Fruit fly (Drosophila melanogaster) whole organism, adult: ENCODE data around the gene dod.

Experiments
- CG11617 ChIP-seq: fragments of 200-800 bp; sonication (Bioruptor generic); optimal IDR thresholded peaks from 2 replicates; lab custom pipeline; 2017; ENCODE audit warnings: mild to moderate bottlenecking, missing biosample characterization, missing genetic modification reagents, missing genetic modification characterization
- CG12768 ChIP-seq: fragments of 200-800 bp; sonication (Bioruptor generic); optimal IDR thresholded peaks from 2 replicates; lab custom pipeline; 2017; ENCODE audit warnings: missing biosample characterization, missing genetic modification characterization, mild to moderate bottlenecking, moderate library complexity, missing genetic modification reagents
- CG14711 ChIP-seq: fragments of 200-800 bp; sonication (Bioruptor generic); optimal IDR thresholded peaks from 2 replicates; lab custom pipeline; 2018; ENCODE audit warnings: missing biosample characterization, mild to moderate bottlenecking, missing genetic modification characterization, moderate library complexity
- CG1620 ChIP-seq: fragments of 200-800 bp; sonication (Bioruptor generic); optimal IDR thresholded peaks from 2 replicates; lab custom pipeline; 2016; ENCODE audit warnings: missing biosample characterization, missing genetic modification characterization
- CG33017 ChIP-seq: fragments of 200-800 bp; sonication (Bioruptor generic); optimal IDR thresholded peaks from 2 replicates; lab custom pipeline; 2018; ENCODE audit warnings: missing biosample characterization, mild to moderate bottlenecking, missing genetic modification characterization, moderate library complexity
- CG5204 ChIP-seq: fragments of 200-800 bp; sonication (Bioruptor generic); optimal IDR thresholded peaks from 2 replicates; lab custom pipeline; 2016; ENCODE audit warnings: missing biosample characterization, missing genetic modification characterization
- CG7045 ChIP-seq: fragments of 200-800 bp; sonication (Bioruptor generic); optimal IDR thresholded peaks from 2 replicates; lab custom pipeline; 2017; ENCODE audit warnings: missing biosample characterization, mild to moderate bottlenecking, missing genetic modification characterization
- CG7101 ChIP-seq: fragments of 200-800 bp; sonication (Bioruptor generic); optimal IDR thresholded peaks from 2 replicates; lab custom pipeline; 2018; ENCODE audit warnings: missing biosample characterization, mild to moderate bottlenecking, missing genetic modification characterization, moderate library complexity
- Clk ChIP-seq: fragments of 200-800 bp; sonication (Bioruptor generic); optimal IDR thresholded peaks from 2 replicates; lab custom pipeline; 2017; ENCODE audit warnings: missing biosample characterization, missing genetic modification characterization
- Crg-1 ChIP-seq: fragments of 200-800 bp; sonication (Bioruptor generic); optimal IDR thresholded peaks from 2 replicates; lab custom pipeline; 2016; ENCODE audit warnings: missing biosample characterization, missing genetic modification characterization
- Hr96 ChIP-seq: fragments of 200-800 bp; sonication (Bioruptor generic); optimal IDR thresholded peaks from 2 replicates; lab custom pipeline; 2016; ENCODE audit warnings: missing biosample characterization, missing genetic modification characterization
- Mnt ChIP-seq: fragments of 200-800 bp; sonication (Bioruptor generic); optimal IDR thresholded peaks from 2 replicates; lab custom pipeline; 2016; ENCODE audit warnings: missing biosample characterization, mild to moderate bottlenecking, missing genetic modification characterization
- bab1 ChIP-seq: fragments of 200-800 bp; sonication (Bioruptor generic); optimal IDR thresholded peaks from 3 replicates; lab custom pipeline; 2019; ENCODE audit warnings: missing biosample characterization, mild to moderate bottlenecking, missing genetic modification characterization, moderate library complexity
- cic ChIP-seq: fragments of 200-800 bp; sonication (Bioruptor generic); optimal IDR thresholded peaks from 2 replicates; lab custom pipeline; 2017; ENCODE audit warnings: missing biosample characterization, mild to moderate bottlenecking, missing genetic modification characterization, moderate library complexity
- cnc ChIP-seq, 2 experiments: fragments of >200 bp; optimal IDR thresholded peaks; 2 replicates each; lab custom pipeline; 2017
- kay ChIP-seq: fragments of 200-800 bp; sonication (Bioruptor generic); peaks from one replicate; lab custom pipeline; 2016; ENCODE audit warnings: missing biosample characterization, missing genetic modification characterization, borderline replicate concordance
- ovo ChIP-seq: fragments of 200-800 bp; sonication (Bioruptor generic); optimal IDR thresholded peaks from 2 replicates; lab custom pipeline; 2016; ENCODE audit warnings: missing biosample characterization, missing genetic modification characterization
- pad ChIP-seq: fragments of 200-800 bp; sonication (Bioruptor generic); optimal IDR thresholded peaks from 3 replicates; lab custom pipeline; 2017; ENCODE audit warnings: missing biosample characterization, missing genetic modification characterization, mild to moderate bottlenecking, moderate library complexity, missing genetic modification reagents
- tj ChIP-seq: fragments of 200-800 bp; sonication (Bioruptor generic); optimal IDR thresholded peaks from 3 replicates; lab custom pipeline; 2017; ENCODE audit warnings: missing biosample characterization, mild to moderate bottlenecking, missing genetic modification characterization, moderate library complexity
- toe ChIP-seq: fragments of 200-800 bp; sonication (Bioruptor generic); optimal IDR thresholded peaks from 2 replicates; lab custom pipeline; 2016; ENCODE audit warnings: missing biosample characterization, missing genetic modification characterization

dod gene

DNA sequence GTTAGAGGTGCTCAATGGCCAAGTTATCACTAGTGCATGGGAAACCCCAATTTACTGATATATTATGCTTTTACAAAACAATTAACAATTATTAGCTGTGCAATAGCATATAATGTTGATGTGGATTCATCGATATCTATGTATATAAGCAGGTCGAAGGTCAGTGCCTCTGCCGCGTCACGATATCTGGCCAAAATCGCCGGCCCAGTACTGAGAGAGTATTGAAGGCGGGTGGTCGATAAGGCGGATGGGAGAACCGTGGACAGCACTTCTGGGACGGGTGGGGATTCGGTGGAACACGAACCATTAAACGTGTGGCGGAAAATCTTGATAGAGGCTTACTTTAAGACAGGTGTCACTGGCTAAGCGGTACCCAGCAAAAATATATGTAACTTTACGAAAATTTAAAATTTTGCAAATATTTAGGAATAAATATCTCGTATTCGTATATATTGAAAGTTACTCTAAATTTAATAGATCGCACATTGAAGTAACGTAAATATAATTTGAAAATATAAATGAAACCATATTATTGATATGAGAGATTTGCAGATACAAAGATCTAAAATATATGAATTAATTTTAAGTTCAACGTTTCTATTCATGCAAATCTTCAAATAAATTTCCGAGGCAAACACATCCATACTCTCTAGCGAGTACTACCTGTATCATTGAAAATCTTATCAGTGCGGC lies 22.7 kb upstream of the dod start:
- TF ChIP-seq CG1620 (no peak), CG7045 (GFP tag; lab: Kevin White, UChicago) (peak; percentile 33), toe (GFP tag; lab: Kevin White, UChicago) (peak; percentile 48), pad (GFP tag; lab: Kevin White, UChicago) (peak; percentile 62), cic (GFP tag; lab: Kevin White, UChicago) (no peak), CG11617 (GFP tag; lab: Kevin White, UChicago) (no peak), Mnt (GFP tag; lab: Kevin White, UChicago) (no peak), Clk (GFP tag; lab: Kevin White, UChicago) (peak; percentile 30), kay (GFP tag; lab: Kevin White, UChicago) (no peak), CG14711 (tag; lab: Kevin White, UChicago) (peak; percentile 64)

DNA sequence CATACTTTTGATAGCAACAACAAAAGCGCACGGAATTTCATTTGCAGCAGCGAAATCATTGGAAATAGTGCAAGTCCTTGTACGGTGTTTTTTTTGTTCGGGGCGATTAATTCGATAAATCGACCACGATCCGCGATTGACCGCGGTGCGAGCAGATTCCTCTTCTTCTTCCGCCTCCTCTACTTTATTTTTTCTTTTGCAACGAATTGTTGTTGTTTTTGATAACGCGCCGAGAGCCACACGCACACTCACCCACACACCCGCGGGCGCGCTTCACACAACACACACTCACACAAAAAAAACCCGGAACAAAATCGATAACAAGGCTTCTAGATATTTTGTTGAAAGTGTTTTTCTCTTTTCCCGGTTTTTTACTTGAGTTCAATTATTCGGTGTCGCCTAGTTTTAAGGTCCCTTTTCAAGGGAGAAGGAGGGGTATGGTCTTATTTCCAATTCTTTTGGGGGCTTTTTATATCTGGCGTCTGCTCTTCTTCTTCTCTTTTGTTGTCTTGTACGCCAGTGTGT lies 21.9 kb upstream of the dod start:
- no peak for TF ChIP-seq cic (GFP tag; lab: Kevin White, UChicago)
- TF ChIP-seq CG33017: no peak
- TF ChIP-seq ovo (GFP tag; lab: Kevin White, UChicago): no peak
- TF ChIP-seq pad (GFP tag; lab: Kevin White, UChicago): no peak
- TF ChIP-seq CG11617 (GFP tag; lab: Kevin White, UChicago): no peak
- TF ChIP-seq tj (GFP tag; lab: Kevin White, UChicago): no peak
- TF ChIP-seq CG14711 (tag; lab: Kevin White, UChicago): no peak
- no peak for TF ChIP-seq CG5204 (GFP tag; lab: Kevin White, UChicago)
- no peak for TF ChIP-seq CG7045 (GFP tag; lab: Kevin White, UChicago)
- no peak for TF ChIP-seq cnc (optimal IDR thresholded peaks at IDR 0.05; lab: Kevin White, UChicago)
- no peak for TF ChIP-seq CG1620

DNA sequence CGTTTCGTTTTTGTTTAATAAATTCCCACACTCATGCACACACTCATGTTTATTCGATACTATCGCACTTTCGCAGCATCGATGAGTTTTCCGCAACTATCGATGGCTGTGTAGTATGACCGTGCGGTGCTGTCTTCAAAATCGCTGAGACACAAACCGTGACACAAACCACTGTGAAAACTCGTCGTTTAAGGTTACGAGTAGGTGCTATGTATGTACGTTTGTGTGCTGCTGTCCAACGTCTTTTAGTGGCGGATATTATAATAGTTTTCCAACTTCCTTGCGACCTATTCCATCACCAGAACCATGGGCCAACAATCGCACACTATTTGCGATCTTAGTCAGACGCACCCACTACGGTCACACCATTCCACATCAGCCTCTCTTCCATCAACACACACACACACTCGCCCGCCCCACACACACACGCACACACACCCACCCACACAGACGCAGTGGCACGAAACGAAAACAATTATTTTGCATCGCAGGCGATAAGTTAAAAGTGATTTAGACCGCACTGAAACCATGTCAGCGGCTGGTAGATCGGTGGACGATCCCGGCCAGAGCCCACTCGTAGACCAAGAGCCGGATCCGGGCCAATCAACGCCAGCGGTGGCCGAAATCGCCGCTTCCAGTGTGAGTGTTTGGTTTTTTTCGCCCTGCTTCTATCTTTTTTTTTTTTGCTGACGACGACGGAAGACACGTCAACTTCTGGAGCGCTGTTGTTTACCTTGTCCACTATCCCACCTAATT lies 21.0 kb upstream of the dod start, which contains the start of the genes Dd and CG1486:
Gene Dd, minus strand, starts transcription at position 77 of the 756 bp plus-strand sequence.
Gene CG1486, plus strand, starts transcription at position 114 of the 756 bp plus-strand sequence.
- TF ChIP-seq CG5204 (GFP tag; lab: Kevin White, UChicago) (no peak), tj (GFP tag; lab: Kevin White, UChicago) (peak; percentile 94), bab1 (GFP tag; lab: Kevin White, UChicago) (peak; percentile 15), ovo (GFP tag; lab: Kevin White, UChicago) (no peak), CG7101 (tag; lab: Kevin White, UChicago) (peak; percentile 27), CG1620 (no peak), pad (GFP tag; lab: Kevin White, UChicago) (peak; percentile 36), Clk (GFP tag; lab: Kevin White, UChicago) (no peak), CG7045 (GFP tag; lab: Kevin White, UChicago) (no peak), Mnt (GFP tag; lab: Kevin White, UChicago) (peak; percentile 51), Crg-1 (GFP tag; lab: Kevin White, UChicago) (no peak), CG14711 (tag; lab: Kevin White, UChicago) (no peak), CG33017 (no peak), Hr96 (no peak), CG12768 (no peak), CG11617 (GFP tag; lab: Kevin White, UChicago) (peak; percentile 8), toe (GFP tag; lab: Kevin White, UChicago) (no peak)

DNA sequence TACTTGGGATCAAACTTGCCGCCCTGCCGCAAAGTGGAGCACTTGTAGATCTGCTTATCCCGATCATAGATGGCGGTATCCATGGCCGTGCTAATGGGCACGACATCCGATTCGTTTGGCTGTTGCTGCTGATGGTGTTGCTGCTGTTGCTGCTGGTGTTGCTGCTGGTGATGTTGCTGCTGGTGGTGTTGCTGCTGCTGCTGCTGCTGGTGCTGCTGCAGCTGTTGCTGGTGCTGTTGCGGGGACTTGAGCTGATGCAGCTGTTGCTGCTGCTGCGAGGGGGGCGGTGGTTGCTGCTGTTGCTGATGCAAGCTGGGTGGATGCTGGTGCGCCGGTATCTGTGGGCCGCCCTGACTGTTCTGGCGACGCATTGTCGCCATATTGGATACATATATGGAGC lies 12.0 kb upstream of the dod start:
- TF ChIP-seq cic (GFP tag; lab: Kevin White, UChicago) (no peak), toe (GFP tag; lab: Kevin White, UChicago) (no peak), cnc (optimal IDR thresholded peaks at IDR 0.05; lab: Kevin White, UChicago) (no peak), CG1620 (no peak), CG12768 (no peak), CG7101 (tag; lab: Kevin White, UChicago) (no peak), bab1 (GFP tag; lab: Kevin White, UChicago) (no peak), Hr96 (no peak), Clk (GFP tag; lab: Kevin White, UChicago) (no peak), tj (GFP tag; lab: Kevin White, UChicago) (no peak), CG7045 (GFP tag; lab: Kevin White, UChicago) (no peak), CG5204 (GFP tag; lab: Kevin White, UChicago) (no peak), Mnt (GFP tag; lab: Kevin White, UChicago) (no peak), CG14711 (tag; lab: Kevin White, UChicago) (no peak), Crg-1 (GFP tag; lab: Kevin White, UChicago) (no peak), CG11617 (GFP tag; lab: Kevin White, UChicago) (no peak), CG33017 (no peak)

DNA sequence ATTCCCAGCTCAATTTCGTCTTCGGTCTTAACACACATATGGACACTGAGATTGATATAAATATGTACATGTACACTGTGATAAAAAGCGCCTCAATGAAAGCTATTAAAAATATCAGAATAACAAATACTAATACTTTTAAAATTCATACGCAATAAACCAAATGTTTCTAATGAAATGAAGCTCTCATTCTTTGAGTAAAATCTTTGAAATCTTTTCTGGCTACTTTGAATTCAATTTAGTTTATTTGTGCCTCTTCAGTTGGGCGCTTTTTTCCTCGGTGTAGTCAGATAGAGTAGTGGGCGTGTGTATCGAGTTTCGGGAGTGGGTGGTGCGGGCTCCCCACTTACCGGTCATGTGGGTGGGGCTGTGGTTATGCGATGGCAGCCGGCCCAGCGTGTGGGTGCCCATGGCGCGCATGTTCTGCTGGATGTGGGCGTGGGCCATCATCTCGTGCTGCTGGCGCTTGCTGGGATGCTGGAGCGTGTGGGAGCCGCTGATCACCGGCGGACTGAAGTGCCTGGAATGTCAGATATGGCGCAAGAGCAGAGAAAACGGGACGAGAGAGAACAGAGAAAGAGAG lies 10.5 kb upstream of the dod start:
- no peak for TF ChIP-seq kay (GFP tag; lab: Kevin White, UChicago)
- no peak for TF ChIP-seq Crg-1 (GFP tag; lab: Kevin White, UChicago)
- no peak for TF ChIP-seq cic (GFP tag; lab: Kevin White, UChicago)
- TF ChIP-seq CG11617 (GFP tag; lab: Kevin White, UChicago): no peak
- TF ChIP-seq Mnt (GFP tag; lab: Kevin White, UChicago): no peak
- no peak for TF ChIP-seq Clk (GFP tag; lab: Kevin White, UChicago)
- no peak for TF ChIP-seq cnc (optimal IDR thresholded peaks at IDR 0.05; lab: Kevin White, UChicago)
- no peak for TF ChIP-seq Hr96
- TF ChIP-seq CG5204 (GFP tag; lab: Kevin White, UChicago): no peak
- TF ChIP-seq tj (GFP tag; lab: Kevin White, UChicago): no peak
- no peak for TF ChIP-seq CG14711 (tag; lab: Kevin White, UChicago)
- TF ChIP-seq CG7101 (tag; lab: Kevin White, UChicago): no peak
- no peak for TF ChIP-seq bab1 (GFP tag; lab: Kevin White, UChicago)
- TF ChIP-seq pad (GFP tag; lab: Kevin White, UChicago): no peak
- TF ChIP-seq ovo (GFP tag; lab: Kevin White, UChicago): no peak
- TF ChIP-seq CG33017: no peak
- no peak for TF ChIP-seq CG1620
- TF ChIP-seq CG12768: no peak
